Worm (Caenorhabditis elegans) whole organism, L4/young adult: ENCODE results near the gene Y24D9A.6.

Source experiments
- W03F9.2 ChIP-seq: fragments of 150-350 bp; optimal IDR thresholded peaks from 2 replicates; lab custom pipeline; 2014; ENCODE audit warnings: missing biosample characterization, missing genetic modification characterization
- him-1 ChIP-seq: sonication (generic microtip); optimal IDR thresholded peaks from 2 replicates; lab custom pipeline; 2016; ENCODE audit warnings: missing genotype, missing genetic modification reagents, missing genetic modification characterization, missing compliant biosample characterization

- TF ChIP-seq him-1 (tag; lab: Kevin White, UChicago) (no peak), W03F9.2 (tag; lab: Kevin White, UChicago) (no peak)
These were observed 12.9 kb upstream of the Y24D9A.6 start for ce11 chrIV:4413114-4413513.
